Worm (Caenorhabditis elegans) whole organism, midembryonic: ENCODE results near the gene ZK418.10.

Experiments
- T22C8.4 ChIP-seq: fragments of 200-800 bp; sonication (Bioruptor generic); IDR thresholded peaks from 2 replicates; pipeline ENCODE4 v1.3.6; 2022; ENCODE audit warnings: missing genetic modification characterization, missing compliant biosample characterization
- cog-1 ChIP-seq: sonication (generic microtip); optimal IDR thresholded peaks from 2 replicates; lab custom pipeline; 2016; ENCODE audit warnings: missing genetic modification characterization, missing compliant biosample characterization
- flt-1 ChIP-seq: fragments of 200-800 bp; sonication (Bioruptor generic); IDR thresholded peaks from 2 replicates; pipeline ENCODE4 v1.3.6; 2022; ENCODE audit warnings: missing genetic modification characterization, missing compliant biosample characterization
- klf-2 ChIP-seq: fragments of 200-800 bp; sonication (Bioruptor generic); conservative IDR thresholded peaks from 2 replicates; pipeline ENCODE4 v1.3.6; 2022; ENCODE audit warnings: missing genetic modification reagents, missing genetic modification characterization, missing compliant biosample characterization
- med-1 ChIP-seq: sonication (generic microtip); optimal IDR thresholded peaks from 2 replicates; lab custom pipeline; 2017; ENCODE audit warnings: missing genetic modification characterization, mild to moderate bottlenecking, missing compliant biosample characterization, antibody characterized with exemption, missing genetic modification reagents; ENCODE audit not compliant: insufficient read depth
- tab-1 ChIP-seq: fragments of 200-800 bp; sonication (Bioruptor generic); IDR thresholded peaks from 2 replicates; pipeline ENCODE4 v1.3.6; 2022; ENCODE audit warnings: missing genetic modification characterization, missing compliant biosample characterization
- ztf-23 ChIP-seq: fragments of 200-800 bp; sonication (Bioruptor generic); IDR thresholded peaks from 2 replicates; pipeline ENCODE4 v1.3.6; 2022; ENCODE audit warnings: missing genetic modification reagents, missing genetic modification characterization, missing compliant biosample characterization
- ztf-29 ChIP-seq: fragments of 200-800 bp; sonication (Bioruptor generic); IDR thresholded peaks from 2 replicates; pipeline ENCODE4 v1.3.6; 2022; ENCODE audit warnings: missing genetic modification reagents, missing genetic modification characterization, missing compliant biosample characterization

- no peak for TF ChIP-seq flt-1 (GFP tag; lab: Robert Waterston, UW)
- no peak for TF ChIP-seq med-1 (GFP tag; lab: Kevin White, UChicago)
- no peak for TF ChIP-seq T22C8.4 (GFP tag; lab: Robert Waterston, UW)
- no peak for TF ChIP-seq tab-1 (GFP tag; lab: Robert Waterston, UW)
- TF ChIP-seq klf-2 (GFP tag; lab: Robert Waterston, UW) = no peak
- no peak for TF ChIP-seq ztf-23 (GFP tag; lab: Robert Waterston, UW)
- no peak for TF ChIP-seq ztf-29 (GFP tag; lab: Robert Waterston, UW)
- TF ChIP-seq cog-1 = no peak
These were observed 43.1 kb upstream of the ZK418.10 start, which contains the start of the genes pot-1 and ggtb-1 for ce11 chrIII:7133559-7133958.
